Fruit fly (Drosophila melanogaster) whole organism, embryonic: ENCODE results near the gene Pex7.
A peak's percentile ranks its signal among the peaks of the same experiment; 100 is the strongest.

Source experiments
- Adf1 ChIP-seq: fragments of 200-800 bp; sonication (Bioruptor generic); IDR thresholded peaks from 2 replicates; pipeline ENCODE4 v1.3.6; 2022; ENCODE audit warnings: missing biosample characterization, missing genetic modification characterization
- CG10147 ChIP-seq: fragments of 200-800 bp; sonication (Bioruptor generic); optimal IDR thresholded peaks from 2 replicates; lab custom pipeline; 2019; ENCODE audit warnings: missing biosample characterization, mild to moderate bottlenecking, missing genetic modification characterization, moderate library complexity
- CG10462 ChIP-seq: fragments of 200-800 bp; sonication (Bioruptor generic); optimal IDR thresholded peaks from 2 replicates; lab custom pipeline; 2016; ENCODE audit warnings: missing biosample characterization, missing genetic modification characterization
- CG10543 ChIP-seq: fragments of 200-800 bp; sonication (Bioruptor generic); optimal IDR thresholded peaks from 3 replicates; lab custom pipeline; 2017; ENCODE audit warnings: missing biosample characterization, mild to moderate bottlenecking, missing genetic modification characterization, moderate library complexity
- CG10979 ChIP-seq: fragments of 200-800 bp; sonication (Bioruptor generic); optimal IDR thresholded peaks from 2 replicates; lab custom pipeline; 2018; ENCODE audit warnings: missing biosample characterization, mild to moderate bottlenecking, missing genetic modification characterization, moderate library complexity
- CG11398 ChIP-seq: fragments of 200-800 bp; sonication (Bioruptor generic); optimal IDR thresholded peaks from 2 replicates; lab custom pipeline; 2016; ENCODE audit warnings: missing biosample characterization, missing genetic modification characterization
- CG12299 ChIP-seq: fragments of 200-800 bp; sonication (Bioruptor generic); optimal IDR thresholded peaks from 2 replicates; lab custom pipeline; 2018; ENCODE audit warnings: missing biosample characterization, mild to moderate bottlenecking, missing genetic modification characterization
- CG12391 ChIP-seq: fragments of 200-800 bp; sonication (Bioruptor generic); optimal IDR thresholded peaks from 3 replicates; lab custom pipeline; 2018; ENCODE audit warnings: missing biosample characterization, mild to moderate bottlenecking, missing genetic modification characterization, moderate library complexity
- CG13123 ChIP-seq: fragments of 200-800 bp; sonication (Bioruptor generic); optimal IDR thresholded peaks from 2 replicates; lab custom pipeline; 2016; ENCODE audit warnings: missing biosample characterization, missing genetic modification characterization
- CG15479 ChIP-seq: fragments of 200-800 bp; sonication (Bioruptor generic); optimal IDR thresholded peaks from 3 replicates; lab custom pipeline; 2019; ENCODE audit warnings: missing biosample characterization, mild to moderate bottlenecking, missing genetic modification characterization, moderate library complexity
- CG17361 ChIP-seq: fragments of 200-800 bp; sonication (Bioruptor generic); IDR thresholded peaks from 3 replicates; pipeline ENCODE4 v1.3.6; 2022; ENCODE audit warnings: missing biosample characterization, missing genetic modification characterization
- CG3065 ChIP-seq: fragments of 200-800 bp; sonication (Bioruptor generic); optimal IDR thresholded peaks from 2 replicates; lab custom pipeline; 2016; ENCODE audit warnings: missing biosample characterization, missing genetic modification characterization
- CG33557 ChIP-seq: fragments of 200-800 bp; sonication (Bioruptor generic); optimal IDR thresholded peaks from 2 replicates; lab custom pipeline; 2019; ENCODE audit warnings: missing biosample characterization, mild to moderate bottlenecking, missing genetic modification characterization, moderate library complexity
- CG34376 ChIP-seq: fragments of 200-800 bp; sonication (Bioruptor generic); optimal IDR thresholded peaks from 2 replicates; lab custom pipeline; 2018; ENCODE audit warnings: missing biosample characterization, mild to moderate bottlenecking, missing genetic modification characterization
- CG4328 ChIP-seq: fragments of 200-800 bp; sonication (Bioruptor generic); optimal IDR thresholded peaks from 3 replicates; lab custom pipeline; 2017; ENCODE audit warnings: missing biosample characterization, missing genetic modification reagents, missing genetic modification characterization
- CG4404 ChIP-seq: fragments of 200-800 bp; sonication (Bioruptor generic); IDR thresholded peaks from 2 replicates; pipeline ENCODE4 v1.3.6; 2022; ENCODE audit warnings: missing biosample characterization, missing genetic modification characterization
- CG5245 ChIP-seq: fragments of 200-800 bp; sonication (Bioruptor generic); optimal IDR thresholded peaks from 3 replicates; lab custom pipeline; 2016; ENCODE audit warnings: missing biosample characterization, missing genetic modification characterization
- CG6175 ChIP-seq: fragments of 200-800 bp; sonication (Bioruptor generic); IDR thresholded peaks from 3 replicates; pipeline ENCODE4 v1.3.6; 2022; ENCODE audit warnings: missing biosample characterization, missing genetic modification characterization
- CG7987 ChIP-seq: fragments of 200-800 bp; sonication (Bioruptor generic); optimal IDR thresholded peaks from 2 replicates; lab custom pipeline; 2018; ENCODE audit warnings: missing biosample characterization, mild to moderate bottlenecking, missing genetic modification characterization, moderate library complexity
- CoRest ChIP-seq: fragments of 200-800 bp; sonication (Bioruptor generic); optimal IDR thresholded peaks from 3 replicates; lab custom pipeline; 2018; ENCODE audit warnings: missing biosample characterization, mild to moderate bottlenecking, missing genetic modification characterization, moderate library complexity
- D19A ChIP-seq: fragments of 200-800 bp; optimal IDR thresholded peaks from 3 replicates; lab custom pipeline; 2019; ENCODE audit warnings: missing biosample characterization, mild to moderate bottlenecking, missing genetic modification characterization, moderate library complexity
- E2f1 ChIP-seq: fragments of 200-800 bp; sonication (Bioruptor generic); IDR thresholded peaks from 2 replicates; pipeline ENCODE4 v1.3.6; 2022; ENCODE audit warnings: missing biosample characterization, missing genetic modification characterization
- E2f2 ChIP-seq: fragments of 200-800 bp; sonication (Bioruptor generic); IDR thresholded peaks from 2 replicates; pipeline ENCODE4 v1.3.6; 2022; ENCODE audit warnings: missing biosample characterization, missing genetic modification characterization
- Hey ChIP-seq: fragments of 200-800 bp; sonication (Bioruptor generic); optimal IDR thresholded peaks from 3 replicates; lab custom pipeline; 2018; ENCODE audit warnings: missing biosample characterization, mild to moderate bottlenecking, missing genetic modification characterization
- HmgD ChIP-seq: fragments of 200-800 bp; sonication (Bioruptor generic); optimal IDR thresholded peaks from 3 replicates; lab custom pipeline; 2016; ENCODE audit warnings: missing biosample characterization, missing genetic modification characterization
- Hr78 ChIP-seq, 2 experiments: fragments of 200-800 bp in 1 of 2; fragments of >200 bp in 1 of 2; sonication (Bioruptor generic) in 1 of 2; optimal IDR thresholded peaks; 2 replicates each; lab custom pipeline; 2017 to 2019; ENCODE audit warnings: missing biosample characterization in 2 of 2, missing genetic modification characterization in 2 of 2, mild to moderate bottlenecking in 1 of 2, moderate library complexity in 1 of 2
- Kr ChIP-seq: fragments of 200-800 bp; sonication (Bioruptor generic); optimal IDR thresholded peaks from 2 replicates; lab custom pipeline; 2017; ENCODE audit warnings: missing biosample characterization, mild to moderate bottlenecking, missing genetic modification characterization
- NC2β ChIP-seq: fragments of 200-800 bp; sonication (Bioruptor generic); optimal IDR thresholded peaks from 2 replicates; lab custom pipeline; 2016; ENCODE audit warnings: missing biosample characterization, missing genetic modification characterization
- PHDP ChIP-seq: fragments of 200-800 bp; sonication (Bioruptor generic); optimal IDR thresholded peaks from 3 replicates; lab custom pipeline; 2018; ENCODE audit warnings: missing biosample characterization, mild to moderate bottlenecking, missing genetic modification characterization, moderate library complexity
- chinmo ChIP-seq: fragments of 200-800 bp; sonication (Bioruptor generic); IDR thresholded peaks from 4 replicates; pipeline ENCODE4 v1.3.6; 2022; ENCODE audit warnings: missing biosample characterization, missing genetic modification characterization; ENCODE audit not compliant: partially characterized antibody
- ci ChIP-seq: fragments of 200-800 bp; sonication (Bioruptor generic); IDR thresholded peaks from 3 replicates; pipeline ENCODE4 v1.3.6; 2022; ENCODE audit warnings: missing biosample characterization, missing genetic modification characterization
- cwo ChIP-seq: fragments of 200-800 bp; sonication (Bioruptor generic); optimal IDR thresholded peaks from 3 replicates; lab custom pipeline; 2017; ENCODE audit warnings: missing biosample characterization, missing genetic modification characterization, mild to moderate bottlenecking, moderate library complexity, missing genetic modification reagents
- exex ChIP-seq: fragments of 200-800 bp; sonication (Bioruptor generic); optimal IDR thresholded peaks from 4 replicates; lab custom pipeline; 2018; ENCODE audit warnings: missing biosample characterization, mild to moderate bottlenecking, missing genetic modification characterization, moderate library complexity
- fd102C ChIP-seq: fragments of 200-800 bp; sonication (Bioruptor generic); optimal IDR thresholded peaks from 2 replicates; lab custom pipeline; 2018; ENCODE audit warnings: missing biosample characterization, mild to moderate bottlenecking, missing genetic modification characterization, moderate library complexity
- gro ChIP-seq: fragments of 200-800 bp; sonication (Bioruptor generic); optimal IDR thresholded peaks from 2 replicates; lab custom pipeline; 2016; ENCODE audit warnings: missing biosample characterization, missing genetic modification characterization
- jigr1 ChIP-seq: fragments of 200-800 bp; sonication (Bioruptor generic); IDR thresholded peaks from 3 replicates; pipeline ENCODE4 v1.3.6; 2022; ENCODE audit warnings: missing biosample characterization, missing genetic modification characterization
- kah ChIP-seq: fragments of 200-800 bp; sonication (Bioruptor generic); optimal IDR thresholded peaks from 2 replicates; lab custom pipeline; 2018; ENCODE audit warnings: missing biosample characterization, mild to moderate bottlenecking, missing genetic modification characterization
- ken ChIP-seq: fragments of 200-800 bp; sonication (Bioruptor generic); IDR thresholded peaks from 3 replicates; pipeline ENCODE4 v1.3.6; 2022; ENCODE audit warnings: missing biosample characterization, missing genetic modification characterization
- pros ChIP-seq: fragments of 200-800 bp; sonication (Bioruptor generic); optimal IDR thresholded peaks from 3 replicates; lab custom pipeline; 2019; ENCODE audit warnings: missing biosample characterization, mild to moderate bottlenecking, missing genetic modification characterization, moderate library complexity
- sc ChIP-seq, 3 experiments: fragments of >200 bp in 2 of 3; fragments of 200-800 bp in 1 of 3; sonication (Bioruptor generic) in 1 of 3; optimal IDR thresholded peaks; 2 replicates in 2 of 3; 3 replicates in 1 of 3; lab custom pipeline; 2017; ENCODE audit warnings: mild to moderate bottlenecking in 1 of 3, missing biosample characterization in 1 of 3, missing genetic modification characterization in 1 of 3, missing genetic modification reagents in 1 of 3
- sd ChIP-seq: fragments of 200-800 bp; sonication (Bioruptor generic); optimal IDR thresholded peaks from 3 replicates; lab custom pipeline; 2018; ENCODE audit warnings: missing biosample characterization, mild to moderate bottlenecking, missing genetic modification characterization, moderate library complexity
- sr ChIP-seq: fragments of 200-800 bp; sonication (Bioruptor generic); IDR thresholded peaks from 3 replicates; pipeline ENCODE4 v1.3.6; 2022; ENCODE audit warnings: missing biosample characterization, missing genetic modification characterization
- stc ChIP-seq: fragments of 200-800 bp; sonication (Bioruptor generic); IDR thresholded peaks from 2 replicates; pipeline ENCODE4 v1.3.6; 2022; ENCODE audit warnings: missing biosample characterization, missing genetic modification characterization
- sug ChIP-seq: fragments of 200-800 bp; optimal IDR thresholded peaks from 2 replicates; lab custom pipeline; 2019; ENCODE audit warnings: missing biosample characterization, mild to moderate bottlenecking, missing genetic modification characterization, moderate library complexity
- tgo ChIP-seq: fragments of 200-800 bp; sonication (Bioruptor generic); IDR thresholded peaks from 3 replicates; pipeline ENCODE4 v1.3.6; 2022; ENCODE audit warnings: missing biosample characterization, missing genetic modification characterization
- tll ChIP-seq, 2 experiments: fragments of 200-800 bp in 1 of 2; fragments of >200 bp in 1 of 2; sonication (Bioruptor generic) in 1 of 2; optimal IDR thresholded peaks; 2 replicates each; lab custom pipeline; 2017 to 2019; ENCODE audit warnings: missing biosample characterization in 2 of 2, missing genetic modification characterization in 2 of 2, mild to moderate bottlenecking in 1 of 2, moderate library complexity in 1 of 2
- trem ChIP-seq: fragments of 200-800 bp; optimal IDR thresholded peaks from 3 replicates; lab custom pipeline; 2019; ENCODE audit warnings: missing biosample characterization, mild to moderate bottlenecking, missing genetic modification characterization, moderate library complexity
- vnd ChIP-seq: fragments of 200-800 bp; sonication (Bioruptor generic); IDR thresholded peaks from 3 replicates; pipeline ENCODE4 v1.3.6; 2022; ENCODE audit warnings: missing biosample characterization, missing genetic modification characterization; ENCODE audit not compliant: partially characterized antibody
- yki ChIP-seq: fragments of >200 bp; optimal IDR thresholded peaks from 3 replicates; lab custom pipeline; 2018
- zfh1 ChIP-seq: fragments of 200-800 bp; sonication (Bioruptor generic); IDR thresholded peaks from 3 replicates; pipeline ENCODE4 v1.3.6; 2022; ENCODE audit warnings: missing biosample characterization, missing genetic modification characterization

Pex7 gene

DNA sequence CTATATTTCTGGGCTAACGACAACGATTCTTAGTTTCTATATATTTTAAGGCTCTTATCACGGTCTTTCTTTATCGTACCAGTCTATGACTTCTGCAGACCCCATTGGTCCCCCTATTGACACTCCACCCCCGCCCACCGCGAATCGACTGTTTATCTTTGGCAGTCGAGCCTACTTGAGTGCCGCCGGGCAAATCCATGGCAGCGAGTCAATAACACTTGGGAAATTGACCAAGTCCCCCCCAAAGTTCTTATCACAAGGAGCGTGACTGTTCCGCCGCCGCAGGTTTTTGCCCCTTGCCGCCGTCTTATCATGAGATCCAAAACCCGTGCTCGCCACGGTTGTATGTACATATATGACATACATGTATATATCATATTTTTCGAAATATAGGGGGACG lies 52.7 kb downstream of the Pex7 start (continued):
- peak; percentile 73 for TF ChIP-seq CG7987 (GFP tag; lab: Kevin White, UChicago)
- no peak for TF ChIP-seq HmgD (GFP tag; lab: Kevin White, UChicago)
- TF ChIP-seq CG11398 (GFP tag; lab: Kevin White, UChicago), result no peak
- TF ChIP-seq stc, result no peak
- TF ChIP-seq CG3065, result no peak
- no peak for TF ChIP-seq CG10147 (GFP tag; lab: Kevin White, UChicago)
- no peak for TF ChIP-seq tll (GFP tag; optimal IDR thresholded peaks at IDR 0.05; lab: Kevin White, UChicago)
- no peak for TF ChIP-seq CG4404
- TF ChIP-seq tgo, result no peak
- TF ChIP-seq CG10979 (tag; lab: Kevin White, UChicago), result no peak
- no peak for TF ChIP-seq sc (optimal IDR thresholded peaks at IDR 0.05; lab: Kevin White, UChicago)
- TF ChIP-seq sc (GFP tag; optimal IDR thresholded peaks at IDR 0.05; lab: Kevin White, UChicago), result no peak
- no peak for TF ChIP-seq trem
- no peak for TF ChIP-seq E2f2 (GFP tag; lab: Robert Waterston, UW)
- TF ChIP-seq CG5245 (GFP tag; lab: Kevin White, UChicago), result no peak
- TF ChIP-seq fd102C (GFP tag; lab: Kevin White, UChicago), result no peak
- no peak for TF ChIP-seq sr (GFP tag; lab: Robert Waterston, UW)
- TF ChIP-seq CG12299 (tag; lab: Kevin White, UChicago), result no peak
- TF ChIP-seq CG4328, result peak; percentile 26
- TF ChIP-seq gro (GFP tag; lab: Kevin White, UChicago), result no peak
- no peak for TF ChIP-seq kah (GFP tag; lab: Kevin White, UChicago)
- 0 out of 3 replicates have a peak, but pooled peaks have one; percentile 31 for TF ChIP-seq ken (GFP tag; lab: Robert Waterston, UW)
- no peak for TF ChIP-seq jigr1
- no peak for TF ChIP-seq yki
- TF ChIP-seq zfh1 (GFP tag; lab: Robert Waterston, UW), result no peak
- peak; percentile 5 for TF ChIP-seq sd
- no peak for TF ChIP-seq NC2β
- no peak for TF ChIP-seq CG17361 (GFP tag; lab: Robert Waterston, UW)
- TF ChIP-seq pros (GFP tag; lab: Kevin White, UChicago), result no peak
- TF ChIP-seq CG12391, result no peak
- no peak for TF ChIP-seq D19A (tag; lab: Kevin White, UChicago)
- no peak for TF ChIP-seq Kr (GFP tag; lab: Kevin White, UChicago)
- TF ChIP-seq E2f1 (GFP tag; lab: Robert Waterston, UW), result no peak

- peak; percentile 89 for TF ChIP-seq CG34376 (GFP tag; lab: Kevin White, UChicago)
- TF ChIP-seq CG6175 (GFP tag; lab: Robert Waterston, UW), result peak; percentile 59; the same call in 1 of the 3 replicates
- peak; percentile 43 for TF ChIP-seq CG15479 (GFP tag; lab: Kevin White, UChicago)
- TF ChIP-seq CG7987 (GFP tag; lab: Kevin White, UChicago), result peak; percentile 82
- TF ChIP-seq ci (GFP tag; lab: Robert Waterston, UW), result peak; percentile 29; the same call in 1 of the 3 replicates
- peak; percentile 99 for TF ChIP-seq sug (tag; lab: Kevin White, UChicago)
- no peak for TF ChIP-seq CG10462 (GFP tag; lab: Kevin White, UChicago)
- peak in 1 of 2 experiments; percentile 88 for TF ChIP-seq Hr78 (GFP tag; optimal IDR thresholded peaks at IDR 0.05; lab: Kevin White, UChicago)
- 0 out of 2 replicates have a peak, but pooled peaks have one; percentile 1 for TF ChIP-seq Adf1 (GFP tag; lab: Robert Waterston, UW)
- TF ChIP-seq CG13123 (GFP tag; lab: Kevin White, UChicago), result no peak
- TF ChIP-seq PHDP (tag; lab: Kevin White, UChicago), result peak; percentile 2
- no peak for TF ChIP-seq fd102C (GFP tag; lab: Kevin White, UChicago)
- TF ChIP-seq CG10543 (GFP tag; lab: Kevin White, UChicago), result peak; percentile 93
- TF ChIP-seq vnd, result peak; percentile 44; the same call in 1 of the 3 replicates
- TF ChIP-seq Hey (tag; lab: Kevin White, UChicago), result peak; percentile 95
- peak; percentile 98 for TF ChIP-seq cwo (GFP tag; lab: Kevin White, UChicago)
- no peak for TF ChIP-seq CoRest (tag; lab: Kevin White, UChicago)
- TF ChIP-seq CG33557 (GFP tag; lab: Kevin White, UChicago), result no peak
- peak; percentile 90 for TF ChIP-seq exex (tag; lab: Kevin White, UChicago)
- TF ChIP-seq chinmo (GFP tag; lab: Robert Waterston, UW), result peak; percentile 43; the same call in 1 of the 4 replicates
Observed at dm6 chr3L:8700054-8700642, 53.2 kb downstream of the Pex7 start.
